Fruit fly (Drosophila melanogaster) whole organism, embryonic: ENCODE measurements around the gene TfIIFbeta.

ENCODE experiments used
- Antp ChIP-seq: fragments of 200-800 bp; sonication (Bioruptor generic); optimal IDR thresholded peaks from 3 replicates; lab custom pipeline; 2016; ENCODE audit warnings: missing biosample characterization, missing genetic modification characterization
- CG10267 ChIP-seq: fragments of 200-800 bp; sonication (Bioruptor generic); optimal IDR thresholded peaks from 2 replicates; lab custom pipeline; 2018; ENCODE audit warnings: missing biosample characterization, mild to moderate bottlenecking, missing genetic modification characterization, moderate library complexity
- CG10462 ChIP-seq: fragments of 200-800 bp; sonication (Bioruptor generic); optimal IDR thresholded peaks from 2 replicates; lab custom pipeline; 2016; ENCODE audit warnings: missing biosample characterization, missing genetic modification characterization
- CG10543 ChIP-seq: fragments of 200-800 bp; sonication (Bioruptor generic); optimal IDR thresholded peaks from 3 replicates; lab custom pipeline; 2017; ENCODE audit warnings: missing biosample characterization, mild to moderate bottlenecking, missing genetic modification characterization, moderate library complexity
- CG12155 ChIP-seq: fragments of 200-800 bp; sonication (Bioruptor generic); optimal IDR thresholded peaks from 3 replicates; lab custom pipeline; 2016; ENCODE audit warnings: missing biosample characterization, missing genetic modification characterization
- CG13424 ChIP-seq: fragments of 200-800 bp; sonication (Bioruptor generic); optimal IDR thresholded peaks from 2 replicates; lab custom pipeline; 2019; ENCODE audit warnings: missing biosample characterization, mild to moderate bottlenecking, missing genetic modification characterization, moderate library complexity
- CG14014 ChIP-seq: fragments of 200-800 bp; sonication (Bioruptor generic); IDR thresholded peaks from 2 replicates; pipeline ENCODE4 v1.3.6; 2022; ENCODE audit warnings: missing biosample characterization, missing genetic modification characterization
- CG14710 ChIP-seq: fragments of 200-800 bp; sonication (Bioruptor generic); optimal IDR thresholded peaks from 3 replicates; lab custom pipeline; 2019; ENCODE audit warnings: missing biosample characterization, mild to moderate bottlenecking, missing genetic modification characterization, moderate library complexity
- CG1529 ChIP-seq: fragments of 200-800 bp; sonication (Bioruptor generic); optimal IDR thresholded peaks from 3 replicates; lab custom pipeline; 2018; ENCODE audit warnings: missing biosample characterization, missing genetic modification characterization
- CG1603 ChIP-seq: fragments of 200-800 bp; sonication (Bioruptor generic); optimal IDR thresholded peaks from 2 replicates; lab custom pipeline; 2019; ENCODE audit warnings: missing biosample characterization, mild to moderate bottlenecking, missing genetic modification characterization, moderate library complexity
- CG17829 ChIP-seq: fragments of 200-800 bp; optimal IDR thresholded peaks from 2 replicates; lab custom pipeline; 2019; ENCODE audit warnings: missing biosample characterization, mild to moderate bottlenecking, missing genetic modification characterization, moderate library complexity
- CG2199 ChIP-seq: fragments of 200-800 bp; sonication (Bioruptor generic); IDR thresholded peaks from 3 replicates; pipeline ENCODE4 v1.3.6; 2022; ENCODE audit warnings: missing biosample characterization, missing genetic modification characterization
- CG2889 ChIP-seq: fragments of 200-800 bp; sonication (Bioruptor generic); IDR thresholded peaks from 3 replicates; pipeline ENCODE4 v1.3.6; 2022; ENCODE audit warnings: missing biosample characterization, missing genetic modification characterization
- CG3065 ChIP-seq: fragments of 200-800 bp; sonication (Bioruptor generic); optimal IDR thresholded peaks from 2 replicates; lab custom pipeline; 2016; ENCODE audit warnings: missing biosample characterization, missing genetic modification characterization
- CG4730 ChIP-seq: fragments of 200-800 bp; sonication (Bioruptor generic); IDR thresholded peaks from 2 replicates; pipeline ENCODE4 v1.3.6; 2022; ENCODE audit warnings: missing biosample characterization, missing genetic modification characterization
- CG5180 ChIP-seq: fragments of 200-800 bp; sonication (Bioruptor generic); optimal IDR thresholded peaks from 3 replicates; lab custom pipeline; 2017; ENCODE audit warnings: missing biosample characterization, missing genetic modification characterization, mild to moderate bottlenecking, moderate library complexity, missing genetic modification reagents
- CG6765 ChIP-seq: fragments of 200-800 bp; sonication (Bioruptor generic); optimal IDR thresholded peaks from 3 replicates; lab custom pipeline; 2017; ENCODE audit warnings: missing biosample characterization, mild to moderate bottlenecking, missing genetic modification characterization
- CG9817 ChIP-seq: fragments of 200-800 bp; sonication (Bioruptor generic); optimal IDR thresholded peaks from 2 replicates; lab custom pipeline; 2018; ENCODE audit warnings: missing biosample characterization, mild to moderate bottlenecking, missing genetic modification characterization, moderate library complexity
- CkIIα-i1 ChIP-seq: fragments of 200-800 bp; sonication (Bioruptor generic); IDR thresholded peaks from 2 replicates; pipeline ENCODE4 v1.3.6; 2022; ENCODE audit warnings: missing biosample characterization, missing genetic modification characterization
- D19A ChIP-seq: fragments of 200-800 bp; optimal IDR thresholded peaks from 3 replicates; lab custom pipeline; 2019; ENCODE audit warnings: missing biosample characterization, mild to moderate bottlenecking, missing genetic modification characterization, moderate library complexity
- Elba2 ChIP-seq: fragments of 200-800 bp; sonication (Bioruptor generic); optimal IDR thresholded peaks from 3 replicates; lab custom pipeline; 2016; ENCODE audit warnings: missing biosample characterization, missing genetic modification characterization
- H2.0 ChIP-seq: fragments of 200-800 bp; sonication (Bioruptor generic); IDR thresholded peaks from 2 replicates; pipeline ENCODE4 v1.3.6; 2022; ENCODE audit warnings: missing biosample characterization, missing genetic modification characterization
- Hey ChIP-seq: fragments of 200-800 bp; sonication (Bioruptor generic); optimal IDR thresholded peaks from 3 replicates; lab custom pipeline; 2018; ENCODE audit warnings: missing biosample characterization, mild to moderate bottlenecking, missing genetic modification characterization
- NC2α ChIP-seq: fragments of 200-800 bp; sonication (Bioruptor generic); optimal IDR thresholded peaks from 2 replicates; lab custom pipeline; 2016; ENCODE audit warnings: missing biosample characterization, missing genetic modification characterization
- Oaz ChIP-seq: fragments of 200-800 bp; sonication (Bioruptor generic); IDR thresholded peaks from 2 replicates; pipeline ENCODE4 v1.3.6; 2022; ENCODE audit warnings: missing biosample characterization, missing genetic modification characterization
- Pdp1 ChIP-seq, 2 experiments: fragments of 200-800 bp; sonication (Bioruptor generic); optimal IDR thresholded peaks; 3 replicates each; lab custom pipeline; 2016; ENCODE audit warnings: missing biosample characterization in 2 of 2, missing genetic modification characterization in 2 of 2, mild to moderate bottlenecking in 1 of 2, moderate library complexity in 1 of 2
- Tbp ChIP-seq: fragments of >200 bp; optimal IDR thresholded peaks from 2 replicates; lab custom pipeline; 2018; ENCODE audit warnings: missing biosample characterization, missing genetic modification characterization
- ase ChIP-seq: fragments of 200-800 bp; sonication (Bioruptor generic); IDR thresholded peaks from 3 replicates; pipeline ENCODE4 v1.3.6; 2022; ENCODE audit warnings: missing biosample characterization, missing genetic modification characterization
- bab2 ChIP-seq: fragments of 200-800 bp; sonication (Bioruptor generic); optimal IDR thresholded peaks from 2 replicates; lab custom pipeline; 2016; ENCODE audit warnings: missing biosample characterization, missing genetic modification characterization
- bsh ChIP-seq, 2 experiments: fragments of 200-800 bp; sonication (Bioruptor generic); optimal IDR thresholded peaks; 2 replicates each; lab custom pipeline; 2017 to 2018; ENCODE audit warnings: mild to moderate bottlenecking in 2 of 2, missing biosample characterization in 2 of 2, missing genetic modification characterization in 2 of 2, moderate library complexity in 1 of 2
- caup ChIP-seq: fragments of 200-800 bp; sonication (Bioruptor generic); optimal IDR thresholded peaks from 3 replicates; lab custom pipeline; 2017; ENCODE audit warnings: missing biosample characterization, mild to moderate bottlenecking, missing genetic modification characterization, moderate library complexity; ENCODE audit not compliant: severe bottlenecking
- esg ChIP-seq: fragments of 200-800 bp; sonication (Bioruptor generic); conservative IDR thresholded peaks from 2 replicates; pipeline ENCODE4 v1.3.6; 2022; ENCODE audit warnings: missing biosample characterization, missing genetic modification characterization
- eve ChIP-seq, 2 experiments: fragments of >200 bp; optimal IDR thresholded peaks; 2 replicates each; lab custom pipeline; 2017; ENCODE audit warnings: missing biosample characterization in 2 of 2, missing genetic modification characterization in 2 of 2
- exex ChIP-seq: fragments of 200-800 bp; sonication (Bioruptor generic); optimal IDR thresholded peaks from 4 replicates; lab custom pipeline; 2018; ENCODE audit warnings: missing biosample characterization, mild to moderate bottlenecking, missing genetic modification characterization, moderate library complexity
- ftz-f1 ChIP-seq: fragments of 200-800 bp; sonication (Bioruptor generic); optimal IDR thresholded peaks from 2 replicates; lab custom pipeline; 2016; ENCODE audit warnings: missing biosample characterization, missing genetic modification characterization
- gem ChIP-seq: fragments of 200-800 bp; sonication (Bioruptor generic); optimal IDR thresholded peaks from 2 replicates; lab custom pipeline; 2019; ENCODE audit warnings: missing biosample characterization, mild to moderate bottlenecking, missing genetic modification characterization, moderate library complexity
- her ChIP-seq: fragments of 200-800 bp; sonication (Bioruptor generic); optimal IDR thresholded peaks from 2 replicates; lab custom pipeline; 2016; ENCODE audit warnings: missing biosample characterization, missing genetic modification characterization
- jumu ChIP-seq: fragments of 200-800 bp; sonication (Bioruptor generic); optimal IDR thresholded peaks from 3 replicates; lab custom pipeline; 2016; ENCODE audit warnings: missing biosample characterization, missing genetic modification characterization
- klu ChIP-seq: fragments of 200-800 bp; sonication (Bioruptor generic); IDR thresholded peaks from 2 replicates; pipeline ENCODE4 v1.3.6; 2022; ENCODE audit warnings: missing biosample characterization, missing genetic modification characterization
- nerfin-1 ChIP-seq: fragments of 200-800 bp; sonication (Bioruptor generic); optimal IDR thresholded peaks from 3 replicates; lab custom pipeline; 2019; ENCODE audit warnings: missing biosample characterization, mild to moderate bottlenecking, missing genetic modification characterization, moderate library complexity
- peb ChIP-seq: fragments of 200-800 bp; sonication (Bioruptor generic); IDR thresholded peaks from 2 replicates; pipeline ENCODE4 v1.3.6; 2022; ENCODE audit warnings: missing biosample characterization, missing genetic modification characterization
- pita ChIP-seq: fragments of 200-800 bp; sonication (Bioruptor generic); optimal IDR thresholded peaks from 2 replicates; lab custom pipeline; 2017; ENCODE audit warnings: missing biosample characterization, mild to moderate bottlenecking, missing genetic modification characterization
- pum ChIP-seq: fragments of 200-800 bp; sonication (Bioruptor generic); optimal IDR thresholded peaks from 2 replicates; lab custom pipeline; 2016; ENCODE audit warnings: missing biosample characterization, missing genetic modification characterization
- rib ChIP-seq: fragments of 200-800 bp; sonication (Bioruptor generic); IDR thresholded peaks from 2 replicates; pipeline ENCODE4 v1.3.6; 2022; ENCODE audit warnings: missing biosample characterization, missing genetic modification characterization
- slp2 ChIP-seq: fragments of 200-800 bp; sonication (Bioruptor generic); optimal IDR thresholded peaks from 2 replicates; lab custom pipeline; 2016; ENCODE audit warnings: missing biosample characterization, missing genetic modification characterization
- sob ChIP-seq: fragments of 200-800 bp; sonication (Bioruptor generic); IDR thresholded peaks from 2 replicates; pipeline ENCODE4 v1.3.6; 2022; ENCODE audit warnings: missing biosample characterization, missing genetic modification characterization
- tll ChIP-seq, 2 experiments: fragments of 200-800 bp in 1 of 2; fragments of >200 bp in 1 of 2; sonication (Bioruptor generic) in 1 of 2; optimal IDR thresholded peaks; 2 replicates each; lab custom pipeline; 2017 to 2019; ENCODE audit warnings: missing biosample characterization in 2 of 2, missing genetic modification characterization in 2 of 2, mild to moderate bottlenecking in 1 of 2, moderate library complexity in 1 of 2
- trh ChIP-seq: fragments of 200-800 bp; sonication (Bioruptor generic); optimal IDR thresholded peaks from 2 replicates; lab custom pipeline; 2016; ENCODE audit warnings: missing biosample characterization, missing genetic modification characterization

TfIIFbeta gene

dm6 chr3R:10760966-10761855 lies 6.4 kb downstream of the TfIIFbeta start, which contains the start of the genes MED7 and Cap-H2 (continued):
- no peak for TF ChIP-seq Hey (tag; lab: Kevin White, UChicago)
- TF ChIP-seq CG14710 (tag; lab: Kevin White, UChicago) = peak; percentile 87
- TF ChIP-seq ftz-f1 (GFP tag; lab: Kevin White, UChicago) = peak; percentile 5
- TF ChIP-seq CG1529 (GFP tag; lab: Kevin White, UChicago) = peak; percentile 3
- peak; percentile 86 for TF ChIP-seq CG13424
- no peak for TF ChIP-seq CkIIα-i1
- no peak for TF ChIP-seq Tbp (GFP tag; lab: Kevin White, UChicago)
- peak; percentile 61 for TF ChIP-seq CG10462 (GFP tag; lab: Kevin White, UChicago)
- TF ChIP-seq CG3065 (GFP tag; lab: Kevin White, UChicago) = peak; percentile 48
- TF ChIP-seq esg (GFP tag; lab: Robert Waterston, UW) = peak; percentile 78
- peak; percentile 58 for TF ChIP-seq caup (GFP tag; lab: Kevin White, UChicago)
- TF ChIP-seq D19A (tag; lab: Kevin White, UChicago) = no peak
- peak; percentile 95 for TF ChIP-seq bab2 (GFP tag; lab: Kevin White, UChicago)
- peak; percentile 27 for TF ChIP-seq CG10543 (GFP tag; lab: Kevin White, UChicago)
- TF ChIP-seq exex (tag; lab: Kevin White, UChicago) = peak; percentile 28
- peak; percentile 75 for TF ChIP-seq Antp (GFP tag; lab: Kevin White, UChicago)
- peak; percentile 75 for TF ChIP-seq pum (GFP tag; lab: Kevin White, UChicago)
- peak; percentile 80; the same call in 1 of the 2 replicates for TF ChIP-seq rib (GFP tag; lab: Robert Waterston, UW)
- peak; percentile 72 for TF ChIP-seq jumu (GFP tag; lab: Kevin White, UChicago)
- TF ChIP-seq gem (tag; lab: Kevin White, UChicago) = peak; percentile 89
- TF ChIP-seq CG2199 (GFP tag; lab: Robert Waterston, UW) = 0 out of 3 replicates have a peak, but pooled peaks have one; percentile 17
- peak; percentile 85 for TF ChIP-seq CG17829 (tag; lab: Kevin White, UChicago)
- TF ChIP-seq tll (GFP tag; optimal IDR thresholded peaks at IDR 0.05; lab: Kevin White, UChicago) = peak; percentile 56 to 78
- peak; percentile 62; the same call in 1 of the 3 replicates for TF ChIP-seq CG2889
- no peak for TF ChIP-seq CG6765 (GFP tag; lab: Kevin White, UChicago)
- TF ChIP-seq klu = peak; percentile 84
- no peak for TF ChIP-seq eve (GFP tag; optimal IDR thresholded peaks at IDR 0.05; lab: Kevin White, UChicago)
- peak; percentile 84 for TF ChIP-seq trh (GFP tag; lab: Kevin White, UChicago)
- peak; percentile 84 for TF ChIP-seq CG9817 (tag; lab: Kevin White, UChicago)
- TF ChIP-seq slp2 (GFP tag; lab: Kevin White, UChicago) = peak; percentile 56
- peak; percentile 80 for TF ChIP-seq CG1603
- TF ChIP-seq her (GFP tag; lab: Kevin White, UChicago) = peak; percentile 26
- peak; percentile 79; the same call in 2 of the 3 replicates for TF ChIP-seq ase (GFP tag; lab: Robert Waterston, UW)
- peak; percentile 8 for TF ChIP-seq NC2α (GFP tag; lab: Kevin White, UChicago)
- TF ChIP-seq Elba2 (GFP tag; lab: Kevin White, UChicago) = peak; percentile 53
- TF ChIP-seq H2.0 (GFP tag; lab: Robert Waterston, UW) = peak; percentile 70
- peak; percentile 74 for TF ChIP-seq CG14014 (GFP tag; lab: Robert Waterston, UW)
- TF ChIP-seq Pdp1 (GFP tag; optimal IDR thresholded peaks at IDR 0.05; lab: Kevin White, UChicago) = peak; percentile 85 to 87
- no peak for TF ChIP-seq CG5180 (GFP tag; lab: Kevin White, UChicago)
- peak; percentile 81 for TF ChIP-seq CG10267
- peak; percentile 62; the same call in 1 of the 2 replicates for TF ChIP-seq Oaz (GFP tag; lab: Robert Waterston, UW)
- peak; percentile 75 for TF ChIP-seq nerfin-1
- TF ChIP-seq bsh (GFP tag; optimal IDR thresholded peaks at IDR 0.05; lab: Kevin White, UChicago) = peak in 1 of 2 experiments; percentile 76
- peak; percentile 93 for TF ChIP-seq sob
- TF ChIP-seq peb = peak; percentile 53; the same call in 1 of the 2 replicates
- no peak for TF ChIP-seq pita (GFP tag; lab: Kevin White, UChicago)
- peak; percentile 77 for TF ChIP-seq CG4730 (GFP tag; lab: Robert Waterston, UW)
- peak; percentile 85 for TF ChIP-seq CG12155 (GFP tag; lab: Kevin White, UChicago)
